Worm (Caenorhabditis elegans): ENCODE results near the gene C16C8.20.
"Not testable (repeated sequence)": the region's sequence is repeated elsewhere in the genome, so short reads cannot be mapped to it uniquely, and the experiment has no call there.

C16C8.20 gene

DNA sequence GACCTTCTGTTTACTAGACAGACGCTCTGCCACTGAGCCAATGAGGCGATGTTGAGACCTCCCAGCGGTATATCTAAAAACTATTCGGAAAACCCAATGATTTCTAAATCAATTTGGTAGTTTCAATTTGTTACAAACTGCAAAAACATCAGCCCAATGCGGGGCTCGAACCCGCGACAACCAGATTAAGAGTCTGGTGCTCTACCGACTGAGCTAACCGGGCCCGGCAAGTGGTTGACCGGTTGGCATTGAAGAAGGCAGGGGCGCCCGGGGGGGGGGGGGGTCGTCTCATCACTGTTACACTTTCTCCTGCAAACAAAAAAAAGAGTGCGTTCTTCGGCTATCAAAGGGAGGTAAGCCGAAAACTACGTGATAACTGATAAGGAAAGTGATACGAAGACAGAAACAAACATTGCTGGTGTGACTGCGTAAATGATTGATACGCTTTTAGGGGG lies 7.5 kb upstream of the C16C8.20 start:
- TF ChIP-seq dao-5 (tag; optimal IDR thresholded peaks at IDR 0.05), result peak; percentile 73
- no peak for TF ChIP-seq him-1 (tag; optimal IDR thresholded peaks at IDR 0.05)

DNA sequence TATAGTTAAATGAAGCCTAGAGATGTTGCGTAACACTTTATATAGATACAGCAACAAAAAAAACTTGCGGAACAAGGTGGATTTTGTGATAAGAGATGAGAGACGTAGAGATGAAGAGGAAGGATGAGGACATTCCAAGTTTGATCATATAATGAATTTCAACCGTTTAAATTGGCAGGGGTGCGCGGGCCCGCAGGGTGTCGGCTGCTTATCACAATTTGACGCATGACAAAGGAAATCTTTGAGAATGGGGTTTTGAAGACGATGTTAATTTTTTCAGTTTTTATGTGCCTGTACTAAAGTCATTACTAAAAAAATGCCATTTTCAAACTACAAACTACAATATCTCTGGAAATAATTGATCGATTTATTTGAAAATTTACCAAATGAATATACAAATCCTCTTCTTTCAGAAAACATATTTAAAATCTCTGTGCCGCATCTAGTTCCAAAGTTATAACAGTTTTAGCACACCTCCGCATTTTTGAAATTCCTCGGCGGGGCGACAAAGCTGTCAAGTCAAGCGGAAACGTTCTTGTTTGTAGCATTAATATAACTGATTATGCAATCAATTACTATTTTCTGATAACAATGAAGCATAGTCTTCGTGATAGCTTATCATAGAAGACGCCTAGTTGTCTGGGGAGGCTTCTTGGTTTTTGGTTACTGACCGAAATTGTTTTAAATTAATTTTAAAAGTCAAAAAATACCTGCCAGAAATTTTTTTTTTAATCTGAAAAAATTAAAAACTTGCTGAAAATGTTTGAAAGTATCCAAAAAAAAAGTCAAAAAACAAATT lies 6.7 kb upstream of the C16C8.20 start:
- TF ChIP-seq dao-5 (tag; optimal IDR thresholded peaks at IDR 0.05), result no peak
- TF ChIP-seq him-1 (tag; optimal IDR thresholded peaks at IDR 0.05), result no peak
- no peak for TF ChIP-seq W03F9.2 (tag; optimal IDR thresholded peaks at IDR 0.05)

DNA sequence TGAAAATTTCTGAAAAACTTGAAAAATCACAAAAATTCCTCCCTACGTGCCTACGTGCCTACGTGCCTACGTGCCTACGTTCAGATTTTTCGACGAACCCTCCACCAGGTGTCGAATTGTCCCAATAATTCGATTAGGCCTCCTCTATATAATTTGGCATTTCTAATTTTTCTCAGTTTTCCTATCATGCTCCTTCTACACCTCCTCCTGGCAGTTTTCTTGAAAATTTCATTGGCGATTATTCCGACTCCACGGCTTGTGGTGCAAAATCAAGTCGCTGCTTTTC lies 6.2 kb upstream of the C16C8.20 start, which contains the start of gene C16C8.17:
TSS of gene C16C8.17 (plus strand) at position 187 of the 286 bp plus-strand sequence.
- TF ChIP-seq him-1 (tag; optimal IDR thresholded peaks at IDR 0.05) (no peak), W03F9.2 (tag; optimal IDR thresholded peaks at IDR 0.05) (no peak), dao-5 (tag; optimal IDR thresholded peaks at IDR 0.05) (no peak)

DNA sequence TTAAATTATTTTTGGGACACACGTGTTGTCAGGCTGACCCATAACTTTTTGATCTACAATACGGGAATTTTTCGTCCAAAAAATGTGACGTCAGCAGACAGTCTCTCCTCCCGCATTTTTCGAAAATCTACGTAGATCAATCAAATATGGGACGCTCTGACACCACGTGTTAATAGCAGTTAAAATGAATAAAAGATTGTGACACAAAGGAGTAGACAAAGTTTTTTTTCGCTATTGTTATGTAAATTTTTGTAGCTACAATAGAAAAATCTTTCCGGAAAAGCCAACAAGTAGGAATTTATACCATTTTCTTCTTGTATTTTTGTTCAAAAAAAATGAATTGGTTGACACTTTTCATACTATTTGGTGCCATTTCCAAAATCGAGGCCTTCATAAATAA lies 5.4 kb upstream of the C16C8.20 start, which contains the start of gene C16C8.27:
TSS of gene C16C8.27 (plus strand) at position 301 of the 400 bp plus-strand sequence.
- TF ChIP-seq W03F9.2 (tag; optimal IDR thresholded peaks at IDR 0.05) (no peak), dao-5 (tag; optimal IDR thresholded peaks at IDR 0.05) (no peak), him-1 (tag; optimal IDR thresholded peaks at IDR 0.05) (no peak)

DNA sequence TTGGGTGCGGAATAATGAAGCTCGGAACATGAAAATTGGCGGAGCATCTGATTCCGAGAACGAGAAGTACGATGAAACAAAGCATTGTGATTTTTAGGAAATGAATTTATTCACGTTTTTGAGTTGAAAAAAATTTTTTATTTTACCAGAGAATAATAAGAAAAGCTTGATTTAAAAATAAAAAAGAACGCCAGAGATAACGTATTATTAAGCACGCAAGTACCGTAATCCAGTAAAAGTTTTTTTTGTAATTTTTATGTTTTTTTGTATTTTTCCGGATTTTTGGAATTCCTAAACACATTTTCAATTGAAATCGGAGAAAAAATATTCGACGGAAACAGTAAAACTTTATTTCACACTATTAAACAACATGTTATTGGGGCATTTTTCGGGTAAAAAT lies 3.6 kb upstream of the C16C8.20 start, which contains the start of gene C16C8.22:
TSS of gene C16C8.22 (minus strand) at position 101 of the 400 bp plus-strand sequence.
- TF ChIP-seq dao-5 (tag; optimal IDR thresholded peaks at IDR 0.05) (no peak), him-1 (tag; optimal IDR thresholded peaks at IDR 0.05) (no peak), W03F9.2 (tag; optimal IDR thresholded peaks at IDR 0.05) (no peak)

DNA sequence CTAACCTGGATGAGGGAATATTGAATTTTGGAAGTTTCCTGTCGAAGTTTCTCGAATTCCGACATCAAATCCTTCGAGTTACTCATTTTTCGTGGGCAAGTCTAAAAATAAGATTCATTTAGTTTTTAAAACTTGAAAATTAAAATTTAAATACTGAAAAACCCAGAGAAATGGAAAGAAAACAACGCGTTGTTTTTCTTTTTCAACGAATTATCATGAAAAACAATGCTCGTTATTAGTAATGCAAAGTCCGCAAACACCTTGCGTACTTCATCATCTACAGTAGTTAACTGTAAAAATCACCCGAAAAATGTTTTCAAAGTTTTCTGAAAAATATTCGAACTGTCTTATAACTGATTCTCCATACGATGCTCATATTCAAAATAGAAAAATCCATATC lies 2.5 kb upstream of the C16C8.20 start, which contains the start of gene C16C8.4:
TSS of gene C16C8.4 (minus strand) at position 101 of the 400 bp plus-strand sequence.
- TF ChIP-seq dao-5 (tag; optimal IDR thresholded peaks at IDR 0.05) (no peak), W03F9.2 (tag; optimal IDR thresholded peaks at IDR 0.05) (no peak), him-1 (tag; optimal IDR thresholded peaks at IDR 0.05) (no peak)

DNA sequence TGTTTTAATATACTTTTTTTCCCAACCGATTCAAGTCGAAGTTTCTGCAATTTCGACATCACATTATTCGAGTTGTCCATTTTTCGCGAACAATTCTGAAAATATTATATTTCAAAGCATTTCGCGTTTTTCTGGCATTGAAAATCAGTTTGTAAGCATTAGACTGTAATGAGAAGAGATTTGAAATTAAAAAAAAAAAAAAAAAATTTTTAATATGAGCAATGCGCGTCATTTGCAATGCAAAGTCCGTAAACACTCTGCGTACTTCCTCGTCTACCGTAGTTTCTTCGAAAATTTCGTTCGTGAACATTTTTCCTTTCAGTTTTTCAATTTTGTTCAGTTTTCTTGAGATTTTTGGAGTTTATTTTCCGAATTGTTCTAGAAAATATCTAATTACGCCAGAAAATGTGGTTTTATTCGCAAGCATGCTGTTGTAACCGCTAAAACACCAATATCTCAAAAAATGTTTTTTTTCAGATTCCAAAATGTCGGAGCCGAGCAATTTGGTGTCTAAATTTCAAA lies 1.4 kb upstream of the C16C8.20 start, which contains the start of the genes C16C8.5 and C16C8.16:
TSS of gene C16C8.5 (minus strand) at position 101 of the 522 bp plus-strand sequence.
TSS of gene C16C8.16 (plus strand) at position 472 of the 522 bp plus-strand sequence.
- TF ChIP-seq dao-5 (tag; optimal IDR thresholded peaks at IDR 0.05) (no peak), W03F9.2 (tag; optimal IDR thresholded peaks at IDR 0.05) (no peak), him-1 (tag; optimal IDR thresholded peaks at IDR 0.05) (no peak)

DNA sequence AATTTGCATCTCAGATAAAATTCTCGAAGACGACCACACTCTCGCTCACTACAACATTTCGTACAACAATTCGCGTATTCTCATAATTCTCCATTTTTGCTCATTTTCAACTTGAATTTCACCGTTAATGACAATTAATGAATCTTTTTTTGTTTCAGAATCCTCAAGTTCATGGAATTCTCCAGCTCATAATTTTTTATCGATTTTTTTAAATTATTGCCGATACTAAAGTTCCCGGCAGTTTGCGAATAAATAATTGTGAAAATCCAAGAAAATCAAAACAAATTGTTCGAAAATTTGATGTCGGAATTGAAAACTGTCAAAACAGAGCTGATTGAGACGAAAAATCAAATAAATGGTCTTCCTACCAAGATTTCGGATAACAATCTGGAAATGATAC lies 1.2 kb downstream of the C16C8.20 start, which contains the start of gene C16C8.21:
TSS of gene C16C8.21 (plus strand) at position 301 of the 400 bp plus-strand sequence.
- TF ChIP-seq him-1 (tag; optimal IDR thresholded peaks at IDR 0.05) (no peak), W03F9.2 (tag; optimal IDR thresholded peaks at IDR 0.05) (no peak), dao-5 (tag; optimal IDR thresholded peaks at IDR 0.05) (no peak)

DNA sequence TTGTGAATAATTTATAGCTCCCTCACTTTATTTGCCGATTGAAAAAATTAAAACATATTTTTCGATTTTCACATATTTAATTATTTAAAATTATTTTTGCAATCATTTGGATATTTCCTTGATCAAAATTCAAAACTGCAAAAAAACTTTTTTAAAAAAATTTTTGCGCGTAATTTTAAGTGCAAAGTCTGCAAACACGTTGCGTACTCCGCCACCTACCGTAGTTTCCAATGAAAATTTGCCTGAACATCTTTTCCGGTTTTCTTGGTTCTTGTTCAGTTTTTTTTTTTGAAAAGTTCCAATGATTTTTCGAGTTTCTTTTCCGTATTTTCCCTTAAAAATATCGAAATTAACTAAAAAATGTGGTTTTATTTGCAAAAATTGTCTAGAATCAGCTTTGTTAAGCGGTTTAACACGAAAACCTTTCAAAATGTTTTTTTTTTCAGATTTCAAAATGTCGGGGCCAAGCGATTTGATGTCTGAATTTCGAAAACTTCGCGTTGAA lies 2.1 kb downstream of the C16C8.20 start, which contains the start of gene C16C8.25:
TSS of gene C16C8.25 (plus strand) at position 455 of the 505 bp plus-strand sequence.
- TF ChIP-seq him-1 (tag; optimal IDR thresholded peaks at IDR 0.05), result no peak
- TF ChIP-seq dao-5 (tag; optimal IDR thresholded peaks at IDR 0.05), result no peak
- no peak for TF ChIP-seq W03F9.2 (tag; optimal IDR thresholded peaks at IDR 0.05)

DNA sequence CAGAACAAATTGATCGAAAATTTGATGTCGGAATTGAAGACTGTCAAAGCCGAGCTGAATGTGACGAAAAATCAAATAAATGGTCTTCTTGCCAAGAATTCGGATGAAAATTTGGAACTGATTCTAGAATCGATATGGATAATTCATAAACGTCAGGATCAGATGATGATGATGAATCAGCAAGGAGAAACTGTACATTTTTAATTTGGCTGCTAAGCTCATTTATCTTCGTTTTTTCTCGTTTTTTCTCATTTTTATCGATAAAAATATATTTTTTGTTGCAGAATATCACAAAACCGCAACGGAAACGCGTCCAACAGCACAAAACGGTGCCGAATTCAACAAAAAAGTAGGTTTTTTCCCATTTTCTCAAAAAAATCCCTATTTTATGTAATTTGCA lies 2.8 kb downstream of the C16C8.20 start, which contains the start of gene C16C8.14:
TSS of gene C16C8.14 (plus strand) at position 301 of the 400 bp plus-strand sequence.
- TF ChIP-seq W03F9.2, dao-5, him-1 (tag; optimal IDR thresholded peaks at IDR 0.05): not testable (repeated sequence)

DNA sequence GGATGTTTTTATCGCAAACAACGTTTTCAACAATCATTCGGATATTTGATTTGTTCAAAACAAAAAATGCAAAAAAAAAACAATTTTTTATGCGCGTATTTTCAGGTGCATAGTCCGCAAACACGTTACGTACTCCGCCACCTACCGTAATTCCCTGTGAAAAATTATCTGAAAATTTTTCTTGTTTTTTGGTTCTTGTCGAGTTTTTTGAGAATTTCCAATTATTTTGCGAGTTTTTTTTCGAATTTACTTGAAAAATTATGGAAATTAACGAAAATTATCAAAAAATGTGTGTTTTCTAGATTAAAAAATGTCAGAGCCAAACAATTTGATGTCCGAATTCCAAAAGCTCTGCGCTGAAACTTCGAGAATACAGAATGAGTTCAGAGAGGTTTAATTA lies 5.7 kb downstream of the C16C8.20 start, which contains the start of gene C16C8.12:
TSS of gene C16C8.12 (plus strand) at position 301 of the 400 bp plus-strand sequence.
- TF ChIP-seq W03F9.2 (tag; optimal IDR thresholded peaks at IDR 0.05) (no peak), him-1 (tag; optimal IDR thresholded peaks at IDR 0.05) (no peak), dao-5 (tag; optimal IDR thresholded peaks at IDR 0.05) (no peak)

DNA sequence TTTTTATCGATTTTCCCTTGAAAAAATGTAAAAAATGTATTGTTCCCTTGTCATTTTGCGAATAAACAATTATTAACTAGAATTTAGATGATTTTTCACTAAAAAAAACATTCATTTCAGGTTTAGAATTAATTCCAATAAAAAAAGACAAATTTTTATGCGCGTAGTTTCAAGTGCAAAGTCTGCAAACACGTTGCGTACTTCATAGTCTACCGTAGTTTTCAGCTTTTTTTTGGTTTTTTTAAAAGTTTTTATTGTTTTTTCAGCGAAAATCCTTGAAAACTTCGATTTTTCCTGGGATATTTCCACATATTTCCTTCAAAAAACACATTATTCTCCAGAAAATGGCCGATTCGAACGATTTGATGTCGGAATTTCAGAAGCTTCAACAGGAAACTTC lies 6.8 kb downstream of the C16C8.20 start, which contains the start of gene C16C8.11:
TSS of gene C16C8.11 (plus strand) at position 188 of the 400 bp plus-strand sequence.
- TF ChIP-seq dao-5 (tag; optimal IDR thresholded peaks at IDR 0.05), result no peak
- no peak for TF ChIP-seq him-1 (tag; optimal IDR thresholded peaks at IDR 0.05)
- no peak for TF ChIP-seq W03F9.2 (tag; optimal IDR thresholded peaks at IDR 0.05)

DNA sequence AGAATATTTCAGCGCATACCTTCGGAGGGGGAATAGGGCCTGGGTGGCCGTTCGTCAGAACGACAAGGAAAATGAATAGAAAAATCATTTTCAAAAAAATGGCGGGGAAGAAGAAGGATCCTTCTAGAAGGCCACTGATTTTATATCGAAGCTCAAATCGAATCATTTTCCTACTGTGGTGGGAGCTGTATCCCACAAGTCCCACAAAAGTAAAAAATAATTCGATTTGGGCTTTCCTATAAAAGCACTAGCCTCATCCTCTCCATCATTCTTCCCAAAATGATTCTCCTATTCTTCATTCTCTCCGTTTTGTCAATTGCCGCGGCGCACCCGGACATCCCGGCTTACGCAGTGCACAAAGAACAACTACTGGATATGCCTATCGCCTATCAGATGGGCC lies 11.5 kb downstream of the C16C8.20 start, which contains the start of the genes C16C8.26 and C16C8.19:
TSS of gene C16C8.26 (minus strand) at position 101 of the 400 bp plus-strand sequence.
TSS of gene C16C8.19 (plus strand) at position 279 of the 400 bp plus-strand sequence.
- TF ChIP-seq him-1 (tag; optimal IDR thresholded peaks at IDR 0.05) (no peak), dao-5 (tag; optimal IDR thresholded peaks at IDR 0.05) (no peak), W03F9.2 (tag; optimal IDR thresholded peaks at IDR 0.05) (no peak)

Data from whole organism, L4/young adult.